Worm (Caenorhabditis elegans): ENCODE results near the gene srb-16.
A peak's percentile ranks its signal among the peaks of the same experiment; 100 is the strongest.

srb-16 gene

ce11 chrII:5105020-5105419, 45.7 kb downstream of the srb-16 start (continued):
- TF ChIP-seq rec-8 (tag; optimal IDR thresholded peaks at IDR 0.05), result peak; percentile 91 to 94
- peak; percentile 94; the same call in 1 of the 2 replicates for TF ChIP-seq cebp-2 (GFP tag; IDR thresholded peaks at IDR 0.05)
- no peak for TF ChIP-seq ztf-22 (GFP tag; optimal IDR thresholded peaks at IDR 0.05)
- no peak for TF ChIP-seq lin-35 (GFP tag; optimal IDR thresholded peaks at IDR 0.05)
- no peak for TF ChIP-seq ama-1 (optimal IDR thresholded peaks at IDR 0.05)
- peak; percentile 90 to 94 for TF ChIP-seq ama-1 (GFP tag; optimal IDR thresholded peaks at IDR 0.05)
- peak; percentile 18 for TF ChIP-seq gei-17 (GFP tag; optimal IDR thresholded peaks at IDR 0.05)
- TF ChIP-seq let-607 (tag; optimal IDR thresholded peaks at IDR 0.05), result peak; percentile 34 to 68
- peak; percentile 85 for TF ChIP-seq pbrm-1 (GFP tag; IDR thresholded peaks at IDR 0.05)
- peak; percentile 75 for TF ChIP-seq madf-6 (GFP tag; IDR thresholded peaks at IDR 0.05)
- TF ChIP-seq him-1 (tag; optimal IDR thresholded peaks at IDR 0.05), result peak; percentile 98
- TF ChIP-seq Y53F4B.3 (GFP tag; IDR thresholded peaks at IDR 0.05), result no peak
- 0 out of 2 replicates have a peak, but pooled peaks have one; percentile 56 for TF ChIP-seq C06A6.2 (GFP tag; conservative IDR thresholded peaks at IDR 0.05)
- TF ChIP-seq egrh-3 (GFP tag; IDR thresholded peaks at IDR 0.05), result peak; percentile 56
- no peak for TF ChIP-seq ztf-28 (GFP tag; IDR thresholded peaks at IDR 0.05)
- TF ChIP-seq T26A5.8 (tag; optimal IDR thresholded peaks at IDR 0.05), result peak; percentile 71
- peak; percentile 61 for TF ChIP-seq Y53G8AR.9 (GFP tag; conservative IDR thresholded peaks at IDR 0.05)
- peak; percentile 67 for TF ChIP-seq ets-4 (GFP tag; optimal IDR thresholded peaks at IDR 0.05)
- peak; percentile 90 for TF ChIP-seq snpc-3.4 (tag; optimal IDR thresholded peaks at IDR 0.05)
- TF ChIP-seq attf-6 (GFP tag; IDR thresholded peaks at IDR 0.05), result peak; percentile 71
- TF ChIP-seq ceh-91 (GFP tag; IDR thresholded peaks at IDR 0.05), result no peak
- 0 out of 2 replicates have a peak, but pooled peaks have one; percentile 20 for TF ChIP-seq hlh-26 (GFP tag; conservative IDR thresholded peaks at IDR 0.05)
- TF ChIP-seq Y95B8A.8 (GFP tag; IDR thresholded peaks at IDR 0.05), result no peak
- TF ChIP-seq dpff-1 (tag; optimal IDR thresholded peaks at IDR 0.05), result peak; percentile 28
- TF ChIP-seq ceh-27 (GFP tag; optimal IDR thresholded peaks at IDR 0.05), result peak; percentile 91
- TF ChIP-seq nfyb-1 (GFP tag; IDR thresholded peaks at IDR 0.05), result peak; percentile 93
- TF ChIP-seq hlh-12 (tag; optimal IDR thresholded peaks at IDR 0.05), result peak; percentile 78
- peak; percentile 1 for TF ChIP-seq dpl-1 (GFP tag; optimal IDR thresholded peaks at IDR 0.05)
- TF ChIP-seq nfya-2 (GFP tag; IDR thresholded peaks at IDR 0.05), result no peak
- peak; percentile 27 for TF ChIP-seq B0035.1 (tag; optimal IDR thresholded peaks at IDR 0.05)
- no peak for TF ChIP-seq ztf-3 (GFP tag; optimal IDR thresholded peaks at IDR 0.05)
- no peak; the same call in 1 of the 2 replicates for TF ChIP-seq mcd-1 (GFP tag; IDR thresholded peaks at IDR 0.05)
- TF ChIP-seq fkh-3 (tag; optimal IDR thresholded peaks at IDR 0.05), result peak; percentile 85
- peak; percentile 46 for TF ChIP-seq F33H1.4 (GFP tag; IDR thresholded peaks at IDR 0.05)
- TF ChIP-seq unc-62 (GFP tag; optimal IDR thresholded peaks at IDR 0.05), result no peak
- TF ChIP-seq mel-28 (tag; optimal IDR thresholded peaks at IDR 0.05; ENCODE audit: borderline replicate concordance), result peak; percentile 29
- TF ChIP-seq T07F8.4 (tag; optimal IDR thresholded peaks at IDR 0.05), result peak; percentile 73
- peak; percentile 82 for TF ChIP-seq F57C9.4 (tag; optimal IDR thresholded peaks at IDR 0.05)
- peak; percentile 89 for TF ChIP-seq snpc-1.3 (tag; optimal IDR thresholded peaks at IDR 0.05; ENCODE audit: insufficient read depth)
- peak; percentile 89 for TF ChIP-seq ekl-4 (GFP tag; IDR thresholded peaks at IDR 0.05)
- peak; percentile 80 for TF ChIP-seq snpc-4 (GFP tag; optimal IDR thresholded peaks at IDR 0.05)
- peak; percentile 26 to 87 (median 74) for TF ChIP-seq snpc-4 (tag; optimal IDR thresholded peaks at IDR 0.05)
- peak; percentile 90 for TF ChIP-seq egl-44 (GFP tag; IDR thresholded peaks at IDR 0.05)
- peak; percentile 70 for TF ChIP-seq ceh-79 (tag; optimal IDR thresholded peaks at IDR 0.05)
- peak; percentile 86 for TF ChIP-seq ztf-26 (tag; optimal IDR thresholded peaks at IDR 0.05)
- TF ChIP-seq B0336.3 (GFP tag; IDR thresholded peaks at IDR 0.05), result peak; percentile 86
- TF ChIP-seq hmg-20 (GFP tag; IDR thresholded peaks at IDR 0.05), result peak; percentile 64
- peak; percentile 54; the same call in 1 of the 2 replicates for TF ChIP-seq hsf-1 (GFP tag; IDR thresholded peaks at IDR 0.05)
- TF ChIP-seq attf-5 (GFP tag; optimal IDR thresholded peaks at IDR 0.05), result peak; percentile 77
